Fruit fly (Drosophila melanogaster) whole organism, pupa: ENCODE data around the gene CG15892.
A peak's percentile ranks its signal among the peaks of the same experiment; 100 is the strongest.

Source experiments
- CG15710 ChIP-seq: fragments of 200-800 bp; sonication (Bioruptor generic); optimal IDR thresholded peaks from 2 replicates; lab custom pipeline; 2018; ENCODE audit warnings: missing biosample characterization, mild to moderate bottlenecking, missing genetic modification characterization, moderate library complexity
- CG32121 ChIP-seq: fragments of 200-800 bp; sonication (Bioruptor generic); IDR thresholded peaks from 2 replicates; pipeline ENCODE4 v1.3.6; 2022; ENCODE audit warnings: missing biosample characterization, missing genetic modification characterization
- CG8159 ChIP-seq: fragments of 200-800 bp; sonication (Bioruptor generic); optimal IDR thresholded peaks from 3 replicates; lab custom pipeline; 2018; ENCODE audit warnings: missing biosample characterization, mild to moderate bottlenecking, missing genetic modification characterization, moderate library complexity
- Pif1A ChIP-seq: fragments of 200-800 bp; sonication (Bioruptor generic); optimal IDR thresholded peaks from 3 replicates; lab custom pipeline; 2016; ENCODE audit warnings: missing biosample characterization, missing genetic modification characterization
- Snoo ChIP-seq: fragments of 200-800 bp; sonication (Bioruptor generic); optimal IDR thresholded peaks from 3 replicates; lab custom pipeline; 2017; ENCODE audit warnings: missing biosample characterization, mild to moderate bottlenecking, missing genetic modification characterization, inconsistent platforms
- gl ChIP-seq: fragments of 200-800 bp; sonication (Bioruptor generic); optimal IDR thresholded peaks from 2 replicates; lab custom pipeline; 2018; ENCODE audit warnings: missing biosample characterization, mild to moderate bottlenecking, missing genetic modification characterization

- TF ChIP-seq CG32121 (GFP tag; lab: Robert Waterston, UW): no peak
- no peak for TF ChIP-seq Pif1A (GFP tag; lab: Kevin White, UChicago)
- no peak for TF ChIP-seq gl (tag; lab: Kevin White, UChicago)
- peak; percentile 57 for TF ChIP-seq Snoo (tag; lab: Kevin White, UChicago)
- no peak for TF ChIP-seq CG8159 (tag; lab: Kevin White, UChicago)
- peak; percentile 53 for TF ChIP-seq CG15710 (tag; lab: Kevin White, UChicago)
Observed at dm6 chrX:6295129-6295539, 991 bp upstream of the CG15892 start, which contains the start of the genes CG15891 and CG3815.
